6 worm cellular contexts compared by ENCODE assay signal in genomic region chrII:4879629-4880028, ce11.
A peak's percentile ranks its signal among the peaks of the same experiment; 100 is the strongest.
TF ChIP-seq lines count a peak whose summit lies in the region.

TSS of gene gst-6 (plus strand) at chrII:4879891.

TF ChIP-seq in whole organism, L1 larva, 84 proteins besides CTCF, POLR2A, EP300 and RAD21:
- TF ChIP-seq aly-2 (tag; optimal IDR thresholded peaks at IDR 0.05; lab: Kevin White, UChicago): no peak
- TF ChIP-seq elt-2 (tag; optimal IDR thresholded peaks at IDR 0.05; lab: Kevin White, UChicago): peak; percentile 63
TF ChIP-seq in whole organism, L1 larva: peak in this region for 1.

TF ChIP-seq in whole organism, L2 larva, 48 proteins besides CTCF, POLR2A, EP300 and RAD21:
- TF ChIP-seq lin-11 (tag; optimal IDR thresholded peaks at IDR 0.05; lab: Kevin White, UChicago) (no peak), unc-62 (GFP tag; optimal IDR thresholded peaks at IDR 0.05; lab: Kevin White, UChicago) (no peak), alr-1 (tag; optimal IDR thresholded peaks at IDR 0.05; lab: Kevin White, UChicago) (no peak), nhr-12 (tag; optimal IDR thresholded peaks at IDR 0.05; lab: Kevin White, UChicago) (no peak), mdl-1 (tag; optimal IDR thresholded peaks at IDR 0.05; lab: Kevin White, UChicago) (no peak), fos-1 (tag; optimal IDR thresholded peaks at IDR 0.05; lab: Kevin White, UChicago) (peak; percentile 61), unc-39 (tag; optimal IDR thresholded peaks at IDR 0.05; lab: Kevin White, UChicago) (no peak), skn-1 (tag; optimal IDR thresholded peaks at IDR 0.05; lab: Kevin White, UChicago) (peak; percentile 46), elt-1 (tag; optimal IDR thresholded peaks at IDR 0.05; lab: Kevin White, UChicago) (no peak), blmp-1 (tag; optimal IDR thresholded peaks at IDR 0.05; lab: Kevin White, UChicago; ENCODE audit: insufficient read depth) (no peak)

TF ChIP-seq in whole organism, L3 larva, 47 proteins besides CTCF, POLR2A, EP300 and RAD21 (continues in another document):
- TF ChIP-seq nhr-67 (tag; optimal IDR thresholded peaks at IDR 0.05; lab: Kevin White, UChicago) (no peak), unc-62 (GFP tag; optimal IDR thresholded peaks at IDR 0.05; lab: Kevin White, UChicago) (no peak), nhr-237 (tag; optimal IDR thresholded peaks at IDR 0.05; lab: Kevin White, UChicago) (no peak), ceh-82 (tag; optimal IDR thresholded peaks at IDR 0.05; lab: Kevin White, UChicago) (no peak), pha-4 (tag; optimal IDR thresholded peaks at IDR 0.05; lab: Kevin White, UChicago) (peak; percentile 53), nhr-23 (tag; optimal IDR thresholded peaks at IDR 0.05; lab: Kevin White, UChicago) (no peak), fos-1 (tag; optimal IDR thresholded peaks at IDR 0.05; lab: Kevin White, UChicago) (no peak), ZK546.5 (tag; optimal IDR thresholded peaks at IDR 0.05; lab: Kevin White, UChicago) (no peak), nhr-28 (tag; optimal IDR thresholded peaks at IDR 0.05; lab: Kevin White, UChicago) (no peak), lin-39 (tag; optimal IDR thresholded peaks at IDR 0.05; lab: Kevin White, UChicago) (no peak), zag-1 (tag; optimal IDR thresholded peaks at IDR 0.05; lab: Kevin White, UChicago) (no peak), egl-5 (tag; optimal IDR thresholded peaks at IDR 0.05; lab: Kevin White, UChicago) (no peak), ztf-11 (tag; optimal IDR thresholded peaks at IDR 0.05; lab: Kevin White, UChicago) (no peak), ceh-9 (tag; optimal IDR thresholded peaks at IDR 0.05; lab: Kevin White, UChicago) (no peak), nhr-12 (tag; optimal IDR thresholded peaks at IDR 0.05; lab: Kevin White, UChicago) (no peak), daf-12 (tag; optimal IDR thresholded peaks at IDR 0.05; lab: Kevin White, UChicago) (no peak), nfya-1 (tag; optimal IDR thresholded peaks at IDR 0.05; lab: Kevin White, UChicago; ENCODE audit: insufficient read depth) (no peak), ama-1 (optimal IDR thresholded peaks at IDR 0.05; lab: Kevin White, UChicago) (no peak), lin-15B (tag; optimal IDR thresholded peaks at IDR 0.05; lab: Kevin White, UChicago) (no peak), ceh-28 (tag; optimal IDR thresholded peaks at IDR 0.05; lab: Kevin White, UChicago) (no peak), fkh-2 (tag; optimal IDR thresholded peaks at IDR 0.05; lab: Kevin White, UChicago) (no peak), mdl-1 (tag; optimal IDR thresholded peaks at IDR 0.05; lab: Kevin White, UChicago) (no peak)

TF ChIP-seq in whole organism, L4 larva, 104 proteins besides CTCF, POLR2A, EP300 and RAD21:
- no peak for TF ChIP-seq pqm-1 (tag; optimal IDR thresholded peaks at IDR 0.05; lab: Kevin White, UChicago)
- no peak for TF ChIP-seq snpc-4 (tag; optimal IDR thresholded peaks at IDR 0.05; lab: Kevin White, UChicago)
- no peak for TF ChIP-seq lin-13 (GFP tag; optimal IDR thresholded peaks at IDR 0.05; lab: Kevin White, UChicago)
- no peak; the same call in 1 of the 2 replicates for TF ChIP-seq dmd-6 (GFP tag; IDR thresholded peaks at IDR 0.05; lab: Robert Waterston, UW)
- no peak for TF ChIP-seq fkh-10 (GFP tag; optimal IDR thresholded peaks at IDR 0.05; lab: Kevin White, UChicago)
- TF ChIP-seq nhr-28 (tag; optimal IDR thresholded peaks at IDR 0.05; lab: Kevin White, UChicago): peak; percentile 41
- no peak for TF ChIP-seq dmd-8 (GFP tag; IDR thresholded peaks at IDR 0.05; lab: Robert Waterston, UW)
- TF ChIP-seq daf-19 (GFP tag; conservative IDR thresholded peaks at IDR 0.05; lab: Robert Waterston, UW): no peak
- no peak for TF ChIP-seq Y105C5A.15 (GFP tag; IDR thresholded peaks at IDR 0.05; lab: Robert Waterston, UW)
- no peak for TF ChIP-seq zip-11 (GFP tag; IDR thresholded peaks at IDR 0.05; lab: Robert Waterston, UW)
- no peak for TF ChIP-seq hif-1 (tag; optimal IDR thresholded peaks at IDR 0.05; lab: Kevin White, UChicago)
- TF ChIP-seq ceh-28 (tag; optimal IDR thresholded peaks at IDR 0.05; lab: Kevin White, UChicago): no peak
- TF ChIP-seq lin-1 (GFP tag; IDR thresholded peaks at IDR 0.05; lab: Robert Waterston, UW): no peak
- TF ChIP-seq daf-16 (GFP tag; optimal IDR thresholded peaks at IDR 0.05; lab: Kevin White, UChicago): no peak
- peak; percentile 34 for TF ChIP-seq daf-16 (tag; optimal IDR thresholded peaks at IDR 0.05; lab: Kevin White, UChicago)
- no peak for TF ChIP-seq ceh-32 (tag; optimal IDR thresholded peaks at IDR 0.05; lab: Kevin White, UChicago; ENCODE audit: poor library complexity)

TF ChIP-seq in whole organism, late embryonic, 69 proteins besides CTCF, POLR2A, EP300 and RAD21:
- TF ChIP-seq ceh-6 (GFP tag; optimal IDR thresholded peaks at IDR 0.05; lab: Kevin White, UChicago) (no peak), elt-2 (tag; optimal IDR thresholded peaks at IDR 0.05; lab: Kevin White, UChicago) (peak; percentile 30)

TF ChIP-seq in whole organism, young adult, 124 proteins besides CTCF, POLR2A, EP300 and RAD21:
- TF ChIP-seq hmg-20 (GFP tag; IDR thresholded peaks at IDR 0.05; lab: Robert Waterston, UW): no peak
- peak; percentile 29 for TF ChIP-seq nhr-80 (tag; optimal IDR thresholded peaks at IDR 0.05; lab: Kevin White, UChicago)
TF ChIP-seq in whole organism, young adult: peak in this region for 1.
